Worm (Caenorhabditis elegans): ENCODE results near the gene C02H6.1.
"Not testable (repeated sequence)": the region's sequence is repeated elsewhere in the genome, so short reads cannot be mapped to it uniquely, and the experiment has no call there.

Gene C02H6.1

ce11 chrV:7353602-7354001, 36.1 kb downstream of the C02H6.1 start:
- TF ChIP-seq mep-1 (tag; optimal IDR thresholded peaks at IDR 0.05) (no peak), Y75B8A.6 (GFP tag; IDR thresholded peaks at IDR 0.05) (no peak), unc-62 (GFP tag; optimal IDR thresholded peaks at IDR 0.05 in 1 of 2) (peak in 1 of 2 experiments; percentile 92), unc-62 (tag; optimal IDR thresholded peaks at IDR 0.05) (no peak)

ce11 chrV:7352186-7353053, 37.3 kb downstream of the C02H6.1 start, which contains the start of the genes srh-231 and srh-275:
Gene srh-231 (minus strand): TSS chrV:7352236.
Gene srh-275 (plus strand): TSS chrV:7353003.
- TF ChIP-seq mes-2 (tag; optimal IDR thresholded peaks at IDR 0.05; ENCODE audit: poor library complexity, severe bottlenecking) (no peak), zfp-2 (tag; optimal IDR thresholded peaks at IDR 0.05) (no peak), aha-1 (tag) (peak; percentile 92)

- no peak for TF ChIP-seq ztf-7 (tag; optimal IDR thresholded peaks at IDR 0.05)
- TF ChIP-seq dpl-1 (GFP tag; optimal IDR thresholded peaks at IDR 0.05) = no peak
- TF ChIP-seq zag-1 (tag; optimal IDR thresholded peaks at IDR 0.05) = no peak
- no peak for TF ChIP-seq daf-19 (GFP tag; conservative IDR thresholded peaks at IDR 0.05)
- no peak for TF ChIP-seq unc-130 (GFP tag; optimal IDR thresholded peaks at IDR 0.05)
- TF ChIP-seq ceh-62 (tag; optimal IDR thresholded peaks at IDR 0.05) = no peak
- no peak for TF ChIP-seq lin-38 (GFP tag; IDR thresholded peaks at IDR 0.05)
- TF ChIP-seq nhr-28 (tag; optimal IDR thresholded peaks at IDR 0.05) = no peak
- no peak for TF ChIP-seq lin-13 (GFP tag; optimal IDR thresholded peaks at IDR 0.05)
- no peak for TF ChIP-seq spr-1 (tag; optimal IDR thresholded peaks at IDR 0.05)
- no peak for TF ChIP-seq T20F7.1 (GFP tag; optimal IDR thresholded peaks at IDR 0.05)
- no peak for TF ChIP-seq nhr-237 (tag; optimal IDR thresholded peaks at IDR 0.05)
- TF ChIP-seq tag-97 (GFP tag; IDR thresholded peaks at IDR 0.05) = no peak
- no peak for TF ChIP-seq aha-1 (tag)
- no peak for TF ChIP-seq dve-1 (tag; optimal IDR thresholded peaks at IDR 0.05; ENCODE audit: insufficient read depth)
- no peak for TF ChIP-seq nhr-48 (tag; optimal IDR thresholded peaks at IDR 0.05)
- no peak for TF ChIP-seq hif-1 (tag; optimal IDR thresholded peaks at IDR 0.05)
- TF ChIP-seq lim-7 (GFP tag; IDR thresholded peaks at IDR 0.05) = no peak
- TF ChIP-seq Y75B8A.6 (GFP tag; IDR thresholded peaks at IDR 0.05) = no peak
- TF ChIP-seq ctbp-1 (GFP tag; IDR thresholded peaks at IDR 0.05) = no peak
Observed at ce11 chrV:7349541-7349940, 40.1 kb downstream of the C02H6.1 start, which contains the start of gene nhr-149. Gene nhr-149 (minus strand): TSS chrV:7349641.

- TF ChIP-seq nhr-41, lin-29, snpc-1.2 (GFP tag; IDR thresholded peaks at IDR 0.05): not testable (repeated sequence)
Observed at ce11 chrV:7345494-7345893, 44.2 kb downstream of the C02H6.1 start, which contains the start of gene nhr-147. Gene nhr-147 (plus strand): TSS chrV:7345794.

- TF ChIP-seq dpl-1 (GFP tag; optimal IDR thresholded peaks at IDR 0.05) (no peak), unc-62 (GFP tag; optimal IDR thresholded peaks at IDR 0.05 in 1 of 2) (peak in 1 of 2 experiments; percentile 62), unc-62 (tag; optimal IDR thresholded peaks at IDR 0.05) (no peak)
Observed at ce11 chrV:7343522-7343921, 46.1 kb downstream of the C02H6.1 start, which contains the start of gene srh-244. Gene srh-244 (plus strand): TSS chrV:7343822.

ce11 chrV:7341942-7342341, 47.7 kb downstream of the C02H6.1 start, which contains the start of the genes nhr-263 and nhr-148:
Gene nhr-263 (minus strand): TSS chrV:7342042.
Gene nhr-148 (plus strand): TSS chrV:7342156.
- no peak for TF ChIP-seq arid-1 (GFP tag; conservative IDR thresholded peaks at IDR 0.05)
- TF ChIP-seq lir-3 (tag; optimal IDR thresholded peaks at IDR 0.05) = no peak
- TF ChIP-seq ceh-82 (tag; optimal IDR thresholded peaks at IDR 0.05) = no peak
- no peak for TF ChIP-seq daf-12 (tag; optimal IDR thresholded peaks at IDR 0.05)
- TF ChIP-seq F26F4.8 (GFP tag; conservative IDR thresholded peaks at IDR 0.05) = no peak
- no peak for TF ChIP-seq lin-15B (tag; optimal IDR thresholded peaks at IDR 0.05)
- TF ChIP-seq mdt-29 (GFP tag; IDR thresholded peaks at IDR 0.05) = no peak
- no peak for TF ChIP-seq ztf-7 (tag; optimal IDR thresholded peaks at IDR 0.05)
- TF ChIP-seq F44E2.7 (GFP tag; IDR thresholded peaks at IDR 0.05) = no peak
- TF ChIP-seq Y105C5A.15 (GFP tag; IDR thresholded peaks at IDR 0.05) = no peak
- no peak for TF ChIP-seq mxl-2 (GFP tag; conservative IDR thresholded peaks at IDR 0.05)
- no peak for TF ChIP-seq nhr-48 (tag; optimal IDR thresholded peaks at IDR 0.05)
- no peak for TF ChIP-seq pha-4 (GFP tag; IDR thresholded peaks at IDR 0.05)
- TF ChIP-seq pha-4 (tag; optimal IDR thresholded peaks at IDR 0.05) = no peak
- no peak for TF ChIP-seq dve-1 (tag; optimal IDR thresholded peaks at IDR 0.05; ENCODE audit: insufficient read depth)
- no peak for TF ChIP-seq vab-7 (GFP tag; IDR thresholded peaks at IDR 0.05)
- no peak for TF ChIP-seq attf-4 (tag; optimal IDR thresholded peaks at IDR 0.05)

Measured in whole organism, L4 larva.